Fruit fly (Drosophila melanogaster) whole organism, pupa: ENCODE results near the gene CG32281.

ENCODE experiments used
- CG12605 ChIP-seq: fragments of 200-800 bp; sonication (Bioruptor generic); IDR thresholded peaks from 2 replicates; pipeline ENCODE4 v1.3.6; 2022; ENCODE audit warnings: missing biosample characterization, missing genetic modification characterization
- CG14655 ChIP-seq: fragments of 200-800 bp; sonication (Bioruptor generic); optimal IDR thresholded peaks from 3 replicates; lab custom pipeline; 2017; ENCODE audit warnings: mild to moderate bottlenecking, missing biosample characterization, missing genetic modification reagents, missing genetic modification characterization
- CG15710 ChIP-seq: fragments of 200-800 bp; sonication (Bioruptor generic); optimal IDR thresholded peaks from 2 replicates; lab custom pipeline; 2018; ENCODE audit warnings: missing biosample characterization, mild to moderate bottlenecking, missing genetic modification characterization, moderate library complexity
- CG17806 ChIP-seq: fragments of 200-800 bp; sonication (Bioruptor generic); optimal IDR thresholded peaks from 2 replicates; lab custom pipeline; 2018; ENCODE audit warnings: missing biosample characterization, mild to moderate bottlenecking, missing genetic modification characterization, moderate library complexity
- CG34367 ChIP-seq: fragments of 200-800 bp; sonication (Bioruptor generic); optimal IDR thresholded peaks from 2 replicates; lab custom pipeline; 2018; ENCODE audit warnings: missing biosample characterization, mild to moderate bottlenecking, missing genetic modification characterization
- CG4496 ChIP-seq: fragments of 200-800 bp; sonication (Bioruptor generic); IDR thresholded peaks from 3 replicates; pipeline ENCODE4 v1.3.6; 2022; ENCODE audit warnings: missing biosample characterization, missing genetic modification characterization
- CG8159 ChIP-seq: fragments of 200-800 bp; sonication (Bioruptor generic); optimal IDR thresholded peaks from 3 replicates; lab custom pipeline; 2018; ENCODE audit warnings: missing biosample characterization, mild to moderate bottlenecking, missing genetic modification characterization, moderate library complexity
- CG9948 ChIP-seq: fragments of 200-800 bp; sonication (Bioruptor generic); optimal IDR thresholded peaks from 2 replicates; lab custom pipeline; 2018; ENCODE audit warnings: missing biosample characterization, mild to moderate bottlenecking, missing genetic modification characterization, moderate library complexity
- D1 ChIP-seq: fragments of 200-800 bp; sonication (Bioruptor generic); optimal IDR thresholded peaks from 2 replicates; lab custom pipeline; 2018; ENCODE audit warnings: missing biosample characterization, mild to moderate bottlenecking, missing genetic modification characterization, moderate library complexity
- fd96Ca ChIP-seq: fragments of 200-800 bp; sonication (Bioruptor generic); IDR thresholded peaks from 3 replicates; pipeline ENCODE4 v1.3.6; 2022; ENCODE audit warnings: missing biosample characterization, missing genetic modification characterization
- gl ChIP-seq: fragments of 200-800 bp; sonication (Bioruptor generic); optimal IDR thresholded peaks from 2 replicates; lab custom pipeline; 2018; ENCODE audit warnings: missing biosample characterization, mild to moderate bottlenecking, missing genetic modification characterization

- TF ChIP-seq gl (no peak), CG17806 (no peak), CG15710 (tag; lab: Kevin White, UChicago) (no peak), CG8159 (tag; lab: Kevin White, UChicago) (no peak), fd96Ca (GFP tag; lab: Robert Waterston, UW) (no peak), CG14655 (GFP tag; lab: Kevin White, UChicago) (no peak), CG4496 (GFP tag; lab: Robert Waterston, UW) (no peak), CG9948 (tag; lab: Kevin White, UChicago) (no peak), D1 (tag; lab: Kevin White, UChicago) (no peak), CG34367 (tag; lab: Kevin White, UChicago) (no peak), CG12605 (GFP tag; lab: Robert Waterston, UW) (no peak)
Measured at dm6 chr3L:3177872-3178271, 8.7 kb downstream of the CG32281 start.
